Worm (Caenorhabditis elegans) whole organism, young adult: Measurements from ENCODE around the gene srw-124.
"Not testable (repeated sequence)": the region's sequence is repeated elsewhere in the genome, so short reads cannot be mapped to it uniquely, and the experiment has no call there.

Experiments used
- B0019.2 ChIP-seq: fragments of 200-800 bp; sonication (Bioruptor generic); conservative IDR thresholded peaks from 2 replicates; pipeline ENCODE4 v1.3.6; 2022; ENCODE audit warnings: missing genetic modification reagents, missing genetic modification characterization, missing compliant biosample characterization
- B0261.1 ChIP-seq: sonication (generic microtip); optimal IDR thresholded peaks from 2 replicates; lab custom pipeline; 2016; ENCODE audit warnings: mild to moderate bottlenecking, missing genetic modification characterization, moderate library complexity, missing compliant biosample characterization
- K11D2.4 ChIP-seq: fragments of 200-800 bp; sonication (Bioruptor generic); IDR thresholded peaks from 2 replicates; pipeline ENCODE4 v1.3.6; 2022; ENCODE audit warnings: missing genetic modification reagents, missing genetic modification characterization, missing compliant biosample characterization
- K12H6.12 ChIP-seq: fragments of 200-800 bp; sonication (Bioruptor generic); optimal IDR thresholded peaks from 2 replicates; lab custom pipeline; 2018; ENCODE audit warnings: mild to moderate bottlenecking, missing genetic modification characterization, missing compliant biosample characterization
- attf-5 ChIP-seq: fragments of 200-800 bp; sonication (Bioruptor generic); optimal IDR thresholded peaks from 2 replicates; lab custom pipeline; 2018; ENCODE audit warnings: mild to moderate bottlenecking, missing genetic modification characterization, missing compliant biosample characterization
- attf-6 ChIP-seq: fragments of 200-800 bp; sonication (Bioruptor generic); IDR thresholded peaks from 2 replicates; pipeline ENCODE4 v1.3.6; 2022; ENCODE audit warnings: missing genetic modification reagents, missing genetic modification characterization, missing compliant biosample characterization
- ccch-3 ChIP-seq: fragments of 200-800 bp; sonication (Bioruptor generic); optimal IDR thresholded peaks from 2 replicates; lab custom pipeline; 2018; ENCODE audit warnings: mild to moderate bottlenecking, missing genetic modification characterization, missing compliant biosample characterization
- ceh-100 ChIP-seq: fragments of 200-800 bp; sonication (Bioruptor generic); IDR thresholded peaks from 2 replicates; pipeline ENCODE4 v1.3.6; 2022; ENCODE audit warnings: missing genetic modification reagents, missing genetic modification characterization, missing compliant biosample characterization
- ceh-58 ChIP-seq: fragments of 200-800 bp; sonication (Bioruptor generic); IDR thresholded peaks from 2 replicates; pipeline ENCODE4 v1.3.6; 2022; ENCODE audit warnings: missing genetic modification characterization, missing compliant biosample characterization
- ceh-79 ChIP-seq: sonication (generic microtip); optimal IDR thresholded peaks from 2 replicates; lab custom pipeline; 2017; ENCODE audit warnings: mild to moderate bottlenecking, missing genetic modification characterization, missing compliant biosample characterization
- chd-7 ChIP-seq: sonication (generic microtip); optimal IDR thresholded peaks from 2 replicates; lab custom pipeline; 2016; ENCODE audit warnings: mild to moderate bottlenecking, missing genetic modification characterization, moderate library complexity, missing compliant biosample characterization
- die-1 ChIP-seq: sonication (generic microtip); optimal IDR thresholded peaks from 2 replicates; lab custom pipeline; 2016; ENCODE audit warnings: missing genotype, mild to moderate bottlenecking, missing genetic modification characterization, missing compliant biosample characterization
- dpff-1 ChIP-seq: sonication (generic microtip); optimal IDR thresholded peaks from 2 replicates; lab custom pipeline; 2017; ENCODE audit warnings: mild to moderate bottlenecking, missing genetic modification characterization, missing compliant biosample characterization
- egrh-3 ChIP-seq: fragments of 200-800 bp; sonication (Bioruptor generic); IDR thresholded peaks from 2 replicates; pipeline ENCODE4 v1.3.6; 2022; ENCODE audit warnings: missing genetic modification reagents, missing genetic modification characterization, missing compliant biosample characterization
- him-1 ChIP-seq: sonication (generic microtip); optimal IDR thresholded peaks from 2 replicates; lab custom pipeline; 2016; ENCODE audit warnings: missing genotype, missing genetic modification reagents, missing genetic modification characterization, missing compliant biosample characterization
- hlh-12 ChIP-seq: sonication (generic microtip); optimal IDR thresholded peaks from 2 replicates; lab custom pipeline; 2016; ENCODE audit warnings: missing genetic modification characterization, missing compliant biosample characterization
- hsf-1 ChIP-seq: fragments of 200-800 bp; sonication (Bioruptor generic); IDR thresholded peaks from 2 replicates; pipeline ENCODE4 v1.3.6; 2022; ENCODE audit warnings: missing genetic modification reagents, missing genetic modification characterization, missing compliant biosample characterization
- lin-35 ChIP-seq, 3 experiments: fragments of 150-350 bp in 2 of 3; sonication (generic microtip) in 1 of 3; optimal IDR thresholded peaks; 2 replicates each; lab custom pipeline; 2014 to 2018; ENCODE audit warnings: missing biosample characterization in 3 of 3, missing genetic modification characterization in 3 of 3, missing genetic modification reagents in 3 of 3
- lir-1 ChIP-seq: fragments of 200-800 bp; sonication (Bioruptor generic); conservative IDR thresholded peaks from 2 replicates; pipeline ENCODE4 v1.3.6; 2022; ENCODE audit warnings: missing genetic modification reagents, missing genetic modification characterization, missing compliant biosample characterization
- lsl-1 ChIP-seq: fragments of 200-800 bp; sonication (Bioruptor generic); optimal IDR thresholded peaks from 2 replicates; lab custom pipeline; 2018; ENCODE audit warnings: mild to moderate bottlenecking, missing genetic modification characterization, moderate library complexity, missing compliant biosample characterization
- madf-8 ChIP-seq: fragments of 200-800 bp; sonication (Bioruptor generic); conservative IDR thresholded peaks from 2 replicates; pipeline ENCODE4 v1.3.6; 2022; ENCODE audit warnings: missing genetic modification reagents, missing genetic modification characterization, missing compliant biosample characterization
- mcd-1 ChIP-seq: fragments of 200-800 bp; sonication (Bioruptor generic); IDR thresholded peaks from 2 replicates; pipeline ENCODE4 v1.3.6; 2022; ENCODE audit warnings: missing genetic modification reagents, missing genetic modification characterization, missing compliant biosample characterization
- mxl-1 ChIP-seq: sonication (generic microtip); optimal IDR thresholded peaks from 2 replicates; lab custom pipeline; 2016; ENCODE audit warnings: missing genetic modification characterization, missing compliant biosample characterization
- nhr-179 ChIP-seq: sonication (generic microtip); optimal IDR thresholded peaks from 2 replicates; lab custom pipeline; 2016; ENCODE audit warnings: mild to moderate bottlenecking, missing genetic modification characterization, missing compliant biosample characterization
- rec-8 ChIP-seq, 2 experiments: sonication (generic microtip); optimal IDR thresholded peaks; 2 replicates each; lab custom pipeline; 2016; ENCODE audit warnings: mild to moderate bottlenecking in 2 of 2, missing genetic modification characterization in 2 of 2, missing genetic modification reagents in 2 of 2, missing genotype in 2 of 2, missing biosample characterization in 1 of 2, missing compliant biosample characterization in 1 of 2, moderate library complexity in 1 of 2
- repo-1 ChIP-seq: sonication (generic microtip); optimal IDR thresholded peaks from 2 replicates; lab custom pipeline; 2017; ENCODE audit warnings: mild to moderate bottlenecking, missing genetic modification characterization, missing compliant biosample characterization
- rpc-1 ChIP-seq, 2 experiments: fragments of 150-350 bp in 1 of 2; sonication (generic microtip) in 1 of 2; optimal IDR thresholded peaks; 2 replicates each; lab custom pipeline; 2014 to 2018; ENCODE audit warnings: missing biosample characterization in 1 of 2, missing genetic modification characterization in 1 of 2, missing genetic modification reagents in 1 of 2, missing genotype in 1 of 2
- snpc-1.3 ChIP-seq: sonication (generic microtip); optimal IDR thresholded peaks from 2 replicates; lab custom pipeline; 2017; ENCODE audit warnings: missing genetic modification characterization, mild to moderate bottlenecking, missing compliant biosample characterization, antibody characterized with exemption, moderate library complexity, missing genotype, missing genetic modification reagents; ENCODE audit not compliant: insufficient read depth
- tbx-9 ChIP-seq: sonication (generic microtip); optimal IDR thresholded peaks from 2 replicates; lab custom pipeline; 2016; ENCODE audit warnings: borderline replicate concordance, missing genetic modification characterization, inconsistent platforms, missing compliant biosample characterization
- ztf-18 ChIP-seq: sonication (generic microtip); optimal IDR thresholded peaks from 2 replicates; lab custom pipeline; 2016; ENCODE audit warnings: missing genotype, mild to moderate bottlenecking, missing genetic modification characterization, missing compliant biosample characterization
- ztf-22 ChIP-seq: fragments of 200-800 bp; sonication (Bioruptor generic); optimal IDR thresholded peaks from 2 replicates; lab custom pipeline; 2018; ENCODE audit warnings: mild to moderate bottlenecking, missing genetic modification characterization, moderate library complexity, missing compliant biosample characterization
- ztf-3 ChIP-seq: fragments of 200-800 bp; sonication (Bioruptor generic); optimal IDR thresholded peaks from 2 replicates; lab custom pipeline; 2018; ENCODE audit warnings: mild to moderate bottlenecking, missing genetic modification characterization, missing compliant biosample characterization

The srw-124 gene

ce11 chrV:2942247-2942646 is 34.1 kb upstream of the srw-124 start:
- TF ChIP-seq dpff-1, result no peak
- no peak for TF ChIP-seq rpc-1 (optimal IDR thresholded peaks at IDR 0.05; lab: Kevin White, UChicago)
- TF ChIP-seq rpc-1 (tag; optimal IDR thresholded peaks at IDR 0.05; lab: Kevin White, UChicago), result no peak
- TF ChIP-seq, all 124 proteins: peak for 0

ce11 chrV:2943859-2944258 is 32.5 kb upstream of the srw-124 start, which contains the start of gene srw-137:
srw-137 (minus strand) TSS chrV:2943959.
- TF ChIP-seq ztf-22 (GFP tag; lab: Kevin White, UChicago) (no peak), rec-8 (tag; optimal IDR thresholded peaks at IDR 0.05; lab: Kevin White, UChicago) (no peak), him-1 (tag; lab: Kevin White, UChicago) (no peak), K12H6.12 (no peak)

- TF ChIP-seq hlh-12 (tag; lab: Kevin White, UChicago) (no peak), mcd-1 (no peak), tbx-9 (no peak), ztf-18 (tag; lab: Kevin White, UChicago) (no peak), madf-8 (GFP tag; lab: Robert Waterston, UW) (no peak), hsf-1 (GFP tag; lab: Robert Waterston, UW) (no peak), B0261.1 (tag; lab: Kevin White, UChicago) (no peak), attf-6 (GFP tag; lab: Robert Waterston, UW) (no peak), die-1 (tag; lab: Kevin White, UChicago) (no peak), ztf-22 (GFP tag; lab: Kevin White, UChicago) (no peak), ceh-58 (no peak), nhr-179 (tag; lab: Kevin White, UChicago) (no peak), lir-1 (GFP tag; lab: Robert Waterston, UW) (no peak), chd-7 (tag; lab: Kevin White, UChicago) (no peak), egrh-3 (no peak)
These were observed 30.8 kb upstream of the srw-124 start, which contains the start of gene srh-87 for ce11 chrV:2945602-2946001. srh-87 (minus strand) TSS chrV:2945702.

ce11 chrV:2952102-2952501 is 24.3 kb upstream of the srw-124 start, which contains the start of gene srw-122:
srw-122 (minus strand) TSS chrV:2952202.
- TF ChIP-seq K11D2.4 (GFP tag; lab: Robert Waterston, UW); egrh-3; mxl-1: not testable (repeated sequence)

- not testable (repeated sequence) for TF ChIP-seq attf-5 (GFP tag; lab: Kevin White, UChicago); lin-35 (GFP tag; optimal IDR thresholded peaks at IDR 0.05; lab: Kevin White, UChicago); snpc-1.3 (tag; lab: Kevin White, UChicago)
- TF ChIP-seq, all 124 proteins: peak for 0; not testable (repeated sequence) for 124
These were observed 21.0 kb upstream of the srw-124 start, which contains the start of gene srh-248 for ce11 chrV:2955342-2955741. srh-248 (minus strand) TSS chrV:2955442.

- TF ChIP-seq ztf-3 (GFP tag; lab: Kevin White, UChicago), result no peak
- TF ChIP-seq ceh-79 (tag; lab: Kevin White, UChicago), result no peak
- TF ChIP-seq B0019.2 (GFP tag; lab: Robert Waterston, UW), result no peak
- TF ChIP-seq lsl-1 (GFP tag; lab: Kevin White, UChicago), result no peak
- no peak for TF ChIP-seq repo-1 (tag; lab: Kevin White, UChicago)
- TF ChIP-seq ceh-100, result no peak
- TF ChIP-seq ccch-3 (GFP tag; lab: Kevin White, UChicago), result no peak
- no peak for TF ChIP-seq mcd-1
These were observed 18.2 kb upstream of the srw-124 start, which contains the start of gene srw-142 for ce11 chrV:2958202-2958601. srw-142 (minus strand) TSS chrV:2958302.
